Worm (Caenorhabditis elegans) whole organism, L4/young adult: ENCODE data around the gene EGAP2.1.

Source experiments
- W03F9.2 ChIP-seq: fragments of 150-350 bp; optimal IDR thresholded peaks from 2 replicates; lab custom pipeline; 2014; ENCODE audit warnings: missing biosample characterization, missing genetic modification characterization
- dao-5 ChIP-seq: sonication (generic microtip); optimal IDR thresholded peaks from 2 replicates; lab custom pipeline; 2016; ENCODE audit warnings: missing genotype, missing genetic modification characterization, moderate library complexity, missing compliant biosample characterization
- him-1 ChIP-seq: sonication (generic microtip); optimal IDR thresholded peaks from 2 replicates; lab custom pipeline; 2016; ENCODE audit warnings: missing genotype, missing genetic modification reagents, missing genetic modification characterization, missing compliant biosample characterization

ce11 chrII:5185955-5186539, 45.2 kb upstream of the EGAP2.1 start:
- TF ChIP-seq W03F9.2 (tag; lab: Kevin White, UChicago) (no peak), him-1 (tag; lab: Kevin White, UChicago) (no peak), dao-5 (tag; lab: Kevin White, UChicago) (no peak)
